Worm (Caenorhabditis elegans) whole organism, L4 larva: ENCODE data around the gene F08F8.9.
A peak's percentile ranks its signal among the peaks of the same experiment; 100 is the strongest.

Source experiments
- T26A8.4 ChIP-seq: fragments of 200-800 bp; sonication (Bioruptor generic); IDR thresholded peaks from 2 replicates; pipeline ENCODE4 v1.3.6; 2022; ENCODE audit warnings: missing genetic modification characterization, missing compliant biosample characterization
- Y105C5A.15 ChIP-seq: fragments of 200-800 bp; sonication (Bioruptor generic); IDR thresholded peaks from 2 replicates; pipeline ENCODE4 v1.3.6; 2022; ENCODE audit warnings: missing genetic modification characterization, missing compliant biosample characterization
- Y48G9A.11 ChIP-seq: fragments of 200-800 bp; sonication (Bioruptor generic); IDR thresholded peaks from 2 replicates; pipeline ENCODE4 v1.3.6; 2022; ENCODE audit warnings: missing genetic modification reagents, missing genetic modification characterization, missing compliant biosample characterization
- ZK337.2 ChIP-seq: fragments of 200-800 bp; sonication (Bioruptor generic); IDR thresholded peaks from 2 replicates; pipeline ENCODE4 v1.3.6; 2022; ENCODE audit warnings: missing genetic modification reagents, missing genetic modification characterization, missing compliant biosample characterization
- aha-1 ChIP-seq: fragments of 150-350 bp; peaks from one replicate; lab custom pipeline; 2014; ENCODE audit warnings: missing biosample characterization, missing genetic modification characterization
- ama-1 ChIP-seq: fragments of 150-350 bp; optimal IDR thresholded peaks from 2 replicates; lab custom pipeline; 2014; ENCODE audit warnings: inconsistent platforms, mixed read lengths
- ceh-20 ChIP-seq: fragments of 200-800 bp; sonication (Bioruptor generic); IDR thresholded peaks from 2 replicates; pipeline ENCODE4 v1.3.6; 2022; ENCODE audit warnings: missing genetic modification reagents, missing genetic modification characterization, missing compliant biosample characterization
- cey-2 ChIP-seq: sonication (generic microtip); optimal IDR thresholded peaks from 3 replicates; lab custom pipeline; 2017; ENCODE audit warnings: missing genetic modification characterization, mild to moderate bottlenecking, missing compliant biosample characterization, antibody characterized with exemption, borderline replicate concordance; ENCODE audit not compliant: insufficient read depth
- ctbp-1 ChIP-seq: fragments of 200-800 bp; sonication (Bioruptor generic); IDR thresholded peaks from 2 replicates; pipeline ENCODE4 v1.3.6; 2022; ENCODE audit warnings: missing genetic modification reagents, missing genetic modification characterization, missing compliant biosample characterization
- dmd-6 ChIP-seq: fragments of 200-800 bp; sonication (Bioruptor generic); IDR thresholded peaks from 2 replicates; pipeline ENCODE4 v1.3.6; 2022; ENCODE audit warnings: missing genetic modification reagents, missing genetic modification characterization, missing compliant biosample characterization
- egl-43 ChIP-seq: fragments of 200-800 bp; sonication (Bioruptor generic); IDR thresholded peaks from 2 replicates; pipeline ENCODE4 v1.3.6; 2022; ENCODE audit warnings: missing genetic modification reagents, missing genetic modification characterization, missing compliant biosample characterization
- hif-1 ChIP-seq, 2 experiments: sonication (generic microtip); optimal IDR thresholded peaks; 2 replicates each; lab custom pipeline; 2016 to 2017; ENCODE audit warnings: missing compliant biosample characterization in 2 of 2, missing genetic modification characterization in 2 of 2, missing genetic modification reagents in 2 of 2, missing genotype in 2 of 2, mild to moderate bottlenecking in 1 of 2
- hlh-11 ChIP-seq: fragments of 200-800 bp; sonication (Bioruptor generic); optimal IDR thresholded peaks from 2 replicates; lab custom pipeline; 2018; ENCODE audit warnings: mild to moderate bottlenecking, missing genetic modification characterization, missing compliant biosample characterization
- hlh-30 ChIP-seq: sonication (generic microtip); optimal IDR thresholded peaks from 2 replicates; lab custom pipeline; 2017; ENCODE audit warnings: antibody characterized with exemption, mild to moderate bottlenecking, missing genetic modification characterization, missing compliant biosample characterization; ENCODE audit not compliant: insufficient read depth
- hmg-1.1 ChIP-seq: fragments of 200-800 bp; sonication (Bioruptor generic); IDR thresholded peaks from 2 replicates; pipeline ENCODE4 v1.3.6; 2022; ENCODE audit warnings: missing genetic modification reagents, missing genetic modification characterization, missing compliant biosample characterization
- lin-13 ChIP-seq: fragments of 150-350 bp; optimal IDR thresholded peaks from 2 replicates; lab custom pipeline; 2014; ENCODE audit warnings: missing biosample characterization, missing genetic modification reagents, missing genetic modification characterization
- lin-15B ChIP-seq: fragments of 150-350 bp; sonication (generic microtip); optimal IDR thresholded peaks from 3 replicates; lab custom pipeline; 2014; ENCODE audit warnings: missing biosample characterization, missing genetic modification characterization
- lin-29 ChIP-seq: fragments of 200-800 bp; sonication (Bioruptor generic); IDR thresholded peaks from 2 replicates; pipeline ENCODE4 v1.3.6; 2022; ENCODE audit warnings: missing genetic modification reagents, missing genetic modification characterization, missing compliant biosample characterization
- lin-38 ChIP-seq: fragments of 200-800 bp; sonication (Bioruptor generic); IDR thresholded peaks from 2 replicates; pipeline ENCODE4 v1.3.6; 2022; ENCODE audit warnings: missing genetic modification reagents, missing genetic modification characterization, missing compliant biosample characterization
- lsy-2 ChIP-seq, 2 experiments: fragments of 150-350 bp in 1 of 2; sonication (generic microtip) in 1 of 2; optimal IDR thresholded peaks; 2 replicates each; lab custom pipeline; 2014 to 2017; ENCODE audit warnings: missing biosample characterization in 2 of 2, missing genetic modification characterization in 2 of 2
- mes-2 ChIP-seq: sonication (generic microtip); optimal IDR thresholded peaks from 2 replicates; lab custom pipeline; 2016; ENCODE audit warnings: missing genotype, mild to moderate bottlenecking, missing genetic modification characterization, missing compliant biosample characterization; ENCODE audit not compliant: poor library complexity, severe bottlenecking
- mxl-3 ChIP-seq: fragments of 200-800 bp; sonication (Bioruptor generic); optimal IDR thresholded peaks from 2 replicates; lab custom pipeline; 2018; ENCODE audit warnings: mild to moderate bottlenecking, missing genetic modification characterization, missing compliant biosample characterization
- nhr-102 ChIP-seq: sonication (generic microtip); optimal IDR thresholded peaks from 2 replicates; lab custom pipeline; 2016; ENCODE audit warnings: mild to moderate bottlenecking, missing genetic modification characterization, moderate library complexity, missing compliant biosample characterization
- nhr-237 ChIP-seq: sonication (generic microtip); optimal IDR thresholded peaks from 2 replicates; lab custom pipeline; 2017; ENCODE audit warnings: missing biosample characterization, missing genetic modification characterization
- nhr-28 ChIP-seq: fragments of 150-350 bp; optimal IDR thresholded peaks from 2 replicates; lab custom pipeline; 2014; ENCODE audit warnings: missing biosample characterization, missing genetic modification characterization
- nhr-77 ChIP-seq: fragments of 150-350 bp; optimal IDR thresholded peaks from 2 replicates; lab custom pipeline; 2014; ENCODE audit warnings: missing biosample characterization, missing genetic modification characterization
- pha-4 ChIP-seq, 2 experiments: fragments of 150-350 bp in 1 of 2; fragments of 200-800 bp in 1 of 2; sonication (Bioruptor generic) in 1 of 2; IDR thresholded peaks in 1 of 2; optimal IDR thresholded peaks in 1 of 2; 2 replicates each; pipeline versions ENCODE4 v1.3.6 to Lab custom; 2014 to 2022; ENCODE audit warnings: missing genetic modification characterization in 2 of 2, missing genetic modification reagents in 2 of 2, missing biosample characterization in 1 of 2, missing compliant biosample characterization in 1 of 2
- pqm-1 ChIP-seq: sonication (generic microtip); optimal IDR thresholded peaks from 2 replicates; lab custom pipeline; 2017; ENCODE audit warnings: missing biosample characterization, missing genetic modification characterization
- saeg-2 ChIP-seq: fragments of 200-800 bp; sonication (Bioruptor generic); IDR thresholded peaks from 2 replicates; pipeline ENCODE4 v1.3.6; 2022; ENCODE audit warnings: missing genetic modification reagents, missing genetic modification characterization, missing compliant biosample characterization
- sdz-12 ChIP-seq: fragments of 200-800 bp; sonication (Bioruptor generic); optimal IDR thresholded peaks from 2 replicates; lab custom pipeline; 2018; ENCODE audit warnings: mild to moderate bottlenecking, missing genetic modification characterization, missing compliant biosample characterization
- set-16 ChIP-seq: fragments of 200-800 bp; sonication (Bioruptor generic); IDR thresholded peaks from 2 replicates; pipeline ENCODE4 v1.3.6; 2022; ENCODE audit warnings: missing genetic modification reagents, missing genetic modification characterization, missing compliant biosample characterization
- snpc-4 ChIP-seq: fragments of 150-350 bp; optimal IDR thresholded peaks from 2 replicates; lab custom pipeline; 2014; ENCODE audit warnings: missing biosample characterization, missing genetic modification characterization
- tra-1 ChIP-seq: fragments of 200-800 bp; sonication (Bioruptor generic); IDR thresholded peaks from 2 replicates; pipeline ENCODE4 v1.3.6; 2022; ENCODE audit warnings: missing genetic modification reagents, missing genetic modification characterization, missing compliant biosample characterization
- unc-62 ChIP-seq, 3 experiments: fragments of 150-350 bp in 1 of 3; sonication (generic microtip); optimal IDR thresholded peaks in 2 of 3; peaks in 1 of 3; 1 replicate in 1 of 3; 2 replicates in 2 of 3; lab custom pipeline; 2014 to 2017; ENCODE audit warnings: missing biosample characterization in 3 of 3, missing genetic modification characterization in 3 of 3, missing genetic modification reagents in 3 of 3, missing genotype in 1 of 3
- zfp-3 ChIP-seq: fragments of 200-800 bp; sonication (Bioruptor generic); conservative IDR thresholded peaks from 2 replicates; pipeline ENCODE4 v1.3.6; 2022; ENCODE audit warnings: missing genetic modification reagents, missing genetic modification characterization, missing compliant biosample characterization
- ztf-7 ChIP-seq: fragments of 150-350 bp; optimal IDR thresholded peaks from 2 replicates; lab custom pipeline; 2014; ENCODE audit warnings: missing biosample characterization, missing genetic modification characterization

Gene F08F8.9

ce11 chrIII:7335220-7335619 is 18.6 kb downstream of the F08F8.9 start, which contains the start of gene F56C9.10 (continued):
- peak; percentile 35 for TF ChIP-seq lin-13 (GFP tag; lab: Kevin White, UChicago)
- peak; percentile 77 to 89 for TF ChIP-seq lsy-2 (tag; optimal IDR thresholded peaks at IDR 0.05; lab: Kevin White, UChicago)
- peak; percentile 83 for TF ChIP-seq nhr-77
- no peak for TF ChIP-seq ztf-7
- peak; percentile 78 for TF ChIP-seq zfp-3 (GFP tag; lab: Robert Waterston, UW)
- TF ChIP-seq pqm-1 (tag; lab: Kevin White, UChicago): peak; percentile 26
- peak; percentile 99 for TF ChIP-seq aha-1 (tag; lab: Kevin White, UChicago)
- TF ChIP-seq lin-29 (GFP tag; lab: Robert Waterston, UW): peak; percentile 45; the same call in 1 of the 2 replicates
- 0 out of 2 replicates have a peak, but pooled peaks have one; percentile 38 for TF ChIP-seq saeg-2
- 0 out of 2 replicates have a peak, but pooled peaks have one; percentile 5 for TF ChIP-seq egl-43 (GFP tag; lab: Robert Waterston, UW)
- no peak for TF ChIP-seq snpc-4 (tag; lab: Kevin White, UChicago)
- peak in 1 of 2 experiments; percentile 84 for TF ChIP-seq hif-1 (tag; optimal IDR thresholded peaks at IDR 0.05; lab: Kevin White, UChicago)
- TF ChIP-seq ZK337.2 (GFP tag; lab: Robert Waterston, UW): no peak
- peak; percentile 40 for TF ChIP-seq ama-1 (lab: Kevin White, UChicago)
- TF ChIP-seq nhr-102: peak; percentile 72
- peak in 1 of 2 experiments; percentile 100 for TF ChIP-seq unc-62 (GFP tag; optimal IDR thresholded peaks at IDR 0.05 in 1 of 2; lab: Kevin White, UChicago)
- no peak for TF ChIP-seq unc-62 (tag; optimal IDR thresholded peaks at IDR 0.05; lab: Kevin White, UChicago)
- TF ChIP-seq sdz-12 (GFP tag; lab: Kevin White, UChicago): no peak
- peak; percentile 94 for TF ChIP-seq mxl-3 (GFP tag; lab: Kevin White, UChicago)
- peak; percentile 73 for TF ChIP-seq T26A8.4 (GFP tag; lab: Robert Waterston, UW)
- 0 out of 2 replicates have a peak, but pooled peaks have one; percentile 66 for TF ChIP-seq pha-4 (GFP tag; IDR thresholded peaks at IDR 0.05; lab: Robert Waterston, UW)
- peak; percentile 71 for TF ChIP-seq pha-4 (tag; optimal IDR thresholded peaks at IDR 0.05; lab: Kevin White, UChicago)
- peak; percentile 84 for TF ChIP-seq hmg-1.1 (GFP tag; lab: Robert Waterston, UW)
- TF ChIP-seq Y105C5A.15 (GFP tag; lab: Robert Waterston, UW): 0 out of 2 replicates have a peak, but pooled peaks have one; percentile 30
- TF ChIP-seq Y48G9A.11 (GFP tag; lab: Robert Waterston, UW): no peak
- TF ChIP-seq lin-38 (GFP tag; lab: Robert Waterston, UW): peak; percentile 58
- peak; percentile 82 for TF ChIP-seq ceh-20 (GFP tag; lab: Robert Waterston, UW)
- TF ChIP-seq lin-15B (tag; lab: Kevin White, UChicago): no peak

ce11 chrIII:7333906-7334531 is 19.8 kb downstream of the F08F8.9 start:
- TF ChIP-seq ctbp-1 (GFP tag; lab: Robert Waterston, UW) (0 out of 2 replicates have a peak, but pooled peaks have one; percentile 34), set-16 (GFP tag; lab: Robert Waterston, UW) (0 out of 2 replicates have a peak, but pooled peaks have one; percentile 21), hlh-11 (tag; lab: Kevin White, UChicago) (peak; percentile 11), nhr-28 (tag; lab: Kevin White, UChicago) (peak; percentile 15), hlh-30 (tag; lab: Kevin White, UChicago) (peak; percentile 28), tra-1 (GFP tag; lab: Robert Waterston, UW) (0 out of 2 replicates have a peak, but pooled peaks have one; percentile 37), dmd-6 (peak; percentile 48)

- TF ChIP-seq T26A8.4 (GFP tag; lab: Robert Waterston, UW): no peak
- TF ChIP-seq sdz-12 (GFP tag; lab: Kevin White, UChicago): no peak
- no peak for TF ChIP-seq ctbp-1 (GFP tag; lab: Robert Waterston, UW)
- TF ChIP-seq unc-62 (GFP tag; optimal IDR thresholded peaks at IDR 0.05 in 1 of 2; lab: Kevin White, UChicago): peak in 1 of 2 experiments; percentile 87
- no peak for TF ChIP-seq unc-62 (tag; optimal IDR thresholded peaks at IDR 0.05; lab: Kevin White, UChicago)
- no peak for TF ChIP-seq nhr-237
- no peak for TF ChIP-seq mes-2 (tag; lab: Kevin White, UChicago)
- TF ChIP-seq cey-2 (tag; lab: Kevin White, UChicago): no peak
- no peak for TF ChIP-seq ceh-20 (GFP tag; lab: Robert Waterston, UW)
These were observed 22.1 kb downstream of the F08F8.9 start for ce11 chrIII:7331671-7332070.
